Worm (Caenorhabditis elegans) whole organism, L1 larva: ENCODE data around the gene H06I04.6.

Source experiments
- C04F5.9 ChIP-seq: sonication (generic microtip); optimal IDR thresholded peaks from 2 replicates; lab custom pipeline; 2016; ENCODE audit warnings: missing genetic modification characterization, missing compliant biosample characterization
- F16B12.6 ChIP-seq: fragments of 150-350 bp; optimal IDR thresholded peaks from 2 replicates; lab custom pipeline; 2014; ENCODE audit warnings: missing biosample characterization, missing genetic modification characterization
- ceh-8 ChIP-seq: fragments of 200-800 bp; sonication (Bioruptor generic); optimal IDR thresholded peaks from 2 replicates; lab custom pipeline; 2018; ENCODE audit warnings: mild to moderate bottlenecking, missing genetic modification characterization, moderate library complexity, missing compliant biosample characterization
- ceh-82 ChIP-seq, 3 experiments: fragments of 150-350 bp in 1 of 3; sonication (generic microtip) in 2 of 3; optimal IDR thresholded peaks; 2 replicates each; lab custom pipeline; 2014 to 2017; ENCODE audit warnings: missing biosample characterization in 3 of 3, missing genetic modification characterization in 3 of 3
- ceh-88 ChIP-seq: fragments of 200-800 bp; sonication (Bioruptor generic); IDR thresholded peaks from 2 replicates; pipeline ENCODE4 v1.3.6; 2022; ENCODE audit warnings: missing genetic modification characterization, missing compliant biosample characterization
- ceh-90 ChIP-seq: sonication (generic microtip); optimal IDR thresholded peaks from 2 replicates; lab custom pipeline; 2016; ENCODE audit warnings: missing genetic modification characterization, missing compliant biosample characterization
- ces-1 ChIP-seq: fragments of 150-350 bp; optimal IDR thresholded peaks from 2 replicates; lab custom pipeline; 2014; ENCODE audit warnings: missing biosample characterization, missing genetic modification reagents, missing genetic modification characterization
- dpl-1 ChIP-seq, 3 experiments: fragments of 150-350 bp in 2 of 3; sonication (generic microtip) in 1 of 3; optimal IDR thresholded peaks; 2 replicates each; lab custom pipeline; 2014 to 2017; ENCODE audit warnings: missing biosample characterization in 3 of 3, missing genetic modification characterization in 3 of 3, missing genetic modification reagents in 3 of 3
- dsc-1 ChIP-seq: sonication (generic microtip); optimal IDR thresholded peaks from 2 replicates; lab custom pipeline; 2016; ENCODE audit warnings: mild to moderate bottlenecking, missing genetic modification characterization, missing compliant biosample characterization
- efl-3 ChIP-seq: fragments of 200-800 bp; sonication (Bioruptor generic); optimal IDR thresholded peaks from 2 replicates; lab custom pipeline; 2018; ENCODE audit warnings: mild to moderate bottlenecking, missing genetic modification characterization, missing compliant biosample characterization
- elt-2 ChIP-seq: sonication (generic microtip); optimal IDR thresholded peaks from 2 replicates; lab custom pipeline; 2016; ENCODE audit warnings: missing genetic modification characterization, mild to moderate bottlenecking, inconsistent platforms, missing compliant biosample characterization, missing genetic modification reagents
- elt-3 ChIP-seq, 6 experiments: fragments of 150-350 bp in 1 of 6; sonication (generic microtip); optimal IDR thresholded peaks; 2 replicates each; lab custom pipeline; 2017 to 2018; ENCODE audit warnings: missing biosample characterization in 6 of 6, missing genetic modification characterization in 6 of 6, inconsistent platforms in 1 of 6
- fkh-8 ChIP-seq: sonication (generic microtip); optimal IDR thresholded peaks from 2 replicates; lab custom pipeline; 2016; ENCODE audit warnings: mild to moderate bottlenecking, missing genetic modification characterization, missing compliant biosample characterization
- fos-1 ChIP-seq: fragments of 150-350 bp; optimal IDR thresholded peaks from 2 replicates; lab custom pipeline; 2014; ENCODE audit warnings: missing biosample characterization, missing genetic modification characterization
- hpl-2 ChIP-seq: fragments of 150-350 bp; optimal IDR thresholded peaks from 2 replicates; lab custom pipeline; 2014; ENCODE audit warnings: missing biosample characterization, missing genetic modification reagents, missing genetic modification characterization
- irx-1 ChIP-seq: sonication (generic microtip); optimal IDR thresholded peaks from 2 replicates; lab custom pipeline; 2016; ENCODE audit warnings: missing genetic modification characterization, missing compliant biosample characterization
- jun-1 ChIP-seq: fragments of 150-350 bp; optimal IDR thresholded peaks from 2 replicates; lab custom pipeline; 2014; ENCODE audit warnings: missing biosample characterization, missing genetic modification reagents, missing genetic modification characterization
- lin-14 ChIP-seq: fragments of 200-800 bp; sonication (Bioruptor generic); optimal IDR thresholded peaks from 2 replicates; lab custom pipeline; 2018; ENCODE audit warnings: mild to moderate bottlenecking, missing genetic modification characterization, moderate library complexity, missing compliant biosample characterization
- lin-35 ChIP-seq, 2 experiments: fragments of 150-350 bp; optimal IDR thresholded peaks; 2 replicates each; lab custom pipeline; 2014; ENCODE audit warnings: missing biosample characterization in 2 of 2, missing genetic modification characterization in 2 of 2, missing genetic modification reagents in 2 of 2
- lin-39 ChIP-seq: fragments of 150-350 bp; optimal IDR thresholded peaks from 2 replicates; lab custom pipeline; 2014; ENCODE audit warnings: missing biosample characterization, missing genetic modification reagents, missing genetic modification characterization
- lir-3 ChIP-seq: sonication (generic microtip); optimal IDR thresholded peaks from 2 replicates; lab custom pipeline; 2016; ENCODE audit warnings: mild to moderate bottlenecking, missing genetic modification characterization, moderate library complexity, missing compliant biosample characterization; ENCODE audit not compliant: poor library complexity
- mef-2 ChIP-seq: fragments of 150-350 bp; optimal IDR thresholded peaks from 2 replicates; lab custom pipeline; 2014; ENCODE audit warnings: missing biosample characterization, missing genetic modification characterization
- mep-1 ChIP-seq: fragments of 150-350 bp; optimal IDR thresholded peaks from 2 replicates; lab custom pipeline; 2014; ENCODE audit warnings: missing biosample characterization, missing genetic modification characterization
- nhr-11 ChIP-seq: fragments of 150-350 bp; optimal IDR thresholded peaks from 2 replicates; lab custom pipeline; 2014; ENCODE audit warnings: missing biosample characterization, missing genetic modification characterization
- nhr-12 ChIP-seq: sonication (generic microtip); optimal IDR thresholded peaks from 2 replicates; lab custom pipeline; 2017; ENCODE audit warnings: missing biosample characterization, missing genetic modification characterization
- nhr-19 ChIP-seq: fragments of 200-800 bp; sonication (Bioruptor generic); conservative IDR thresholded peaks from 2 replicates; pipeline ENCODE4 v1.3.6; 2022; ENCODE audit warnings: missing genetic modification characterization, missing compliant biosample characterization
- nhr-20 ChIP-seq: sonication (generic microtip); optimal IDR thresholded peaks from 2 replicates; lab custom pipeline; 2016; ENCODE audit warnings: mild to moderate bottlenecking, missing genetic modification characterization, missing compliant biosample characterization
- nhr-71 ChIP-seq: sonication (generic microtip); optimal IDR thresholded peaks from 2 replicates; lab custom pipeline; 2016; ENCODE audit warnings: mild to moderate bottlenecking, missing genetic modification characterization, moderate library complexity, missing compliant biosample characterization
- nhr-77 ChIP-seq: fragments of 150-350 bp; optimal IDR thresholded peaks from 2 replicates; lab custom pipeline; 2014; ENCODE audit warnings: missing biosample characterization, missing genetic modification characterization
- nhr-90 ChIP-seq: sonication (generic microtip); optimal IDR thresholded peaks from 2 replicates; lab custom pipeline; 2016; ENCODE audit warnings: mild to moderate bottlenecking, missing genetic modification characterization, missing compliant biosample characterization; ENCODE audit not compliant: poor library complexity
- pqm-1 ChIP-seq: sonication (generic microtip); optimal IDR thresholded peaks from 3 replicates; lab custom pipeline; 2017; ENCODE audit warnings: missing biosample characterization, missing genetic modification characterization
- snpc-4 ChIP-seq: fragments of 150-350 bp; optimal IDR thresholded peaks from 2 replicates; lab custom pipeline; 2014; ENCODE audit warnings: missing biosample characterization, missing genetic modification characterization
- tbx-2 ChIP-seq: sonication (generic microtip); optimal IDR thresholded peaks from 2 replicates; lab custom pipeline; 2016; ENCODE audit warnings: missing genetic modification characterization, missing compliant biosample characterization
- unc-130 ChIP-seq: fragments of 150-350 bp; optimal IDR thresholded peaks from 2 replicates; lab custom pipeline; 2017; ENCODE audit warnings: missing biosample characterization, missing genetic modification characterization, inconsistent platforms
- unc-30 ChIP-seq: sonication (generic microtip); optimal IDR thresholded peaks from 2 replicates; lab custom pipeline; 2017; ENCODE audit warnings: missing biosample characterization, missing genetic modification characterization
- unc-98 ChIP-seq: fragments of 200-800 bp; sonication (Bioruptor generic); IDR thresholded peaks from 2 replicates; pipeline ENCODE4 v1.3.6; 2022; ENCODE audit warnings: missing genetic modification characterization, missing compliant biosample characterization
- vab-15 ChIP-seq: sonication (generic microtip); optimal IDR thresholded peaks from 2 replicates; lab custom pipeline; 2017; ENCODE audit warnings: missing genotype, mild to moderate bottlenecking, missing genetic modification characterization, missing compliant biosample characterization
- xbp-1 ChIP-seq: sonication (generic microtip); optimal IDR thresholded peaks from 2 replicates; lab custom pipeline; 2016; ENCODE audit warnings: missing genetic modification characterization, missing compliant biosample characterization
- ztf-11 ChIP-seq, 2 experiments: sonication (generic microtip); optimal IDR thresholded peaks; 2 replicates each; lab custom pipeline; 2016 to 2017; ENCODE audit warnings: missing genetic modification characterization in 2 of 2, missing biosample characterization in 1 of 2, missing compliant biosample characterization in 1 of 2
- ztf-4 ChIP-seq: fragments of 150-350 bp; optimal IDR thresholded peaks from 2 replicates; lab custom pipeline; 2014; ENCODE audit warnings: missing biosample characterization, missing genetic modification characterization

The H06I04.6 gene

ce11 chrIII:3064566-3064965, 423 bp upstream of the H06I04.6 start:
- TF ChIP-seq nhr-77 (tag; lab: Kevin White, UChicago) (no peak), snpc-4 (tag; lab: Kevin White, UChicago) (no peak), ztf-11 (tag; optimal IDR thresholded peaks at IDR 0.05; lab: Kevin White, UChicago) (no peak), elt-2 (no peak), efl-3 (no peak), mef-2 (tag; lab: Kevin White, UChicago) (no peak), mep-1 (no peak), irx-1 (tag; lab: Kevin White, UChicago) (no peak)

ce11 chrIII:3063565-3063964, 578 bp downstream of the H06I04.6 start:
- TF ChIP-seq ceh-90 (no peak), nhr-20 (no peak), elt-3 (tag; optimal IDR thresholded peaks at IDR 0.05; lab: Kevin White, UChicago) (no peak), lin-39 (no peak), ceh-8 (no peak), ztf-4 (no peak), ceh-88 (GFP tag; lab: Robert Waterston, UW) (no peak), lin-35 (GFP tag; optimal IDR thresholded peaks at IDR 0.05; lab: Kevin White, UChicago) (no peak), fkh-8 (no peak), lin-14 (GFP tag; lab: Kevin White, UChicago) (no peak), jun-1 (tag; lab: Kevin White, UChicago) (no peak), F16B12.6 (tag; lab: Kevin White, UChicago) (no peak), ces-1 (GFP tag; lab: Kevin White, UChicago) (no peak), tbx-2 (no peak), dsc-1 (tag; lab: Kevin White, UChicago) (no peak), fos-1 (tag; lab: Kevin White, UChicago) (no peak), unc-130 (tag; lab: Kevin White, UChicago) (no peak), pqm-1 (tag; lab: Kevin White, UChicago) (no peak), dpl-1 (GFP tag; optimal IDR thresholded peaks at IDR 0.05; lab: Kevin White, UChicago) (no peak)

- TF ChIP-seq xbp-1 (tag; lab: Kevin White, UChicago) (no peak), unc-98 (GFP tag; lab: Robert Waterston, UW) (no peak), nhr-12 (no peak), unc-30 (tag; lab: Kevin White, UChicago) (no peak), F16B12.6 (tag; lab: Kevin White, UChicago) (no peak), ceh-82 (tag; optimal IDR thresholded peaks at IDR 0.05; lab: Kevin White, UChicago) (no peak), pqm-1 (tag; lab: Kevin White, UChicago) (no peak), hpl-2 (GFP tag; lab: Kevin White, UChicago) (no peak), lir-3 (tag; lab: Kevin White, UChicago) (no peak), nhr-11 (tag; lab: Kevin White, UChicago) (no peak), dpl-1 (GFP tag; optimal IDR thresholded peaks at IDR 0.05; lab: Kevin White, UChicago) (no peak), unc-130 (tag; lab: Kevin White, UChicago) (no peak), ceh-88 (GFP tag; lab: Robert Waterston, UW) (no peak), vab-15 (tag; lab: Kevin White, UChicago) (no peak), nhr-71 (tag; lab: Kevin White, UChicago) (no peak), ztf-4 (no peak), nhr-90 (no peak), nhr-19 (no peak), efl-3 (no peak), C04F5.9 (tag; lab: Kevin White, UChicago) (no peak)
Observed at ce11 chrIII:3063084-3063483, 1.1 kb downstream of the H06I04.6 start.
